Worm (Caenorhabditis elegans) whole organism, L4 larva: ENCODE measurements around the gene vang-1.

Source experiments
- R02D3.7 ChIP-seq: fragments of 150-350 bp; sonication (generic microtip); optimal IDR thresholded peaks from 3 replicates; lab custom pipeline; 2014; ENCODE audit warnings: missing biosample characterization, missing genetic modification characterization
- ama-1 ChIP-seq: fragments of 150-350 bp; optimal IDR thresholded peaks from 2 replicates; lab custom pipeline; 2014; ENCODE audit warnings: inconsistent platforms, mixed read lengths
- ces-1 ChIP-seq: fragments of 150-350 bp; sonication (generic microtip); optimal IDR thresholded peaks from 4 replicates; lab custom pipeline; 2014; ENCODE audit warnings: missing biosample characterization, missing genetic modification reagents, missing genetic modification characterization
- daf-19 ChIP-seq: fragments of 200-800 bp; sonication (Bioruptor generic); conservative IDR thresholded peaks from 2 replicates; pipeline ENCODE4 v1.3.6; 2022; ENCODE audit warnings: missing genetic modification characterization, missing compliant biosample characterization
- egl-27 ChIP-seq: sonication (generic microtip); optimal IDR thresholded peaks from 3 replicates; lab custom pipeline; 2017; ENCODE audit warnings: missing biosample characterization, missing genetic modification reagents, missing genetic modification characterization
- mdl-1 ChIP-seq, 2 experiments: fragments of 150-350 bp in 1 of 2; sonication (generic microtip) in 1 of 2; optimal IDR thresholded peaks; 2 replicates each; lab custom pipeline; 2014 to 2017; ENCODE audit warnings: missing biosample characterization in 2 of 2, missing genetic modification characterization in 2 of 2
- mes-2 ChIP-seq: sonication (generic microtip); optimal IDR thresholded peaks from 2 replicates; lab custom pipeline; 2016; ENCODE audit warnings: missing genotype, mild to moderate bottlenecking, missing genetic modification characterization, missing compliant biosample characterization; ENCODE audit not compliant: poor library complexity, severe bottlenecking
- nhr-11 ChIP-seq: fragments of 150-350 bp; optimal IDR thresholded peaks from 2 replicates; lab custom pipeline; 2014; ENCODE audit warnings: missing biosample characterization, missing genetic modification characterization
- snpc-4 ChIP-seq: fragments of 150-350 bp; optimal IDR thresholded peaks from 2 replicates; lab custom pipeline; 2014; ENCODE audit warnings: missing biosample characterization, missing genetic modification characterization
- ztf-11 ChIP-seq: fragments of 150-350 bp; optimal IDR thresholded peaks from 2 replicates; lab custom pipeline; 2014; ENCODE audit warnings: missing biosample characterization, missing genetic modification characterization

DNA sequence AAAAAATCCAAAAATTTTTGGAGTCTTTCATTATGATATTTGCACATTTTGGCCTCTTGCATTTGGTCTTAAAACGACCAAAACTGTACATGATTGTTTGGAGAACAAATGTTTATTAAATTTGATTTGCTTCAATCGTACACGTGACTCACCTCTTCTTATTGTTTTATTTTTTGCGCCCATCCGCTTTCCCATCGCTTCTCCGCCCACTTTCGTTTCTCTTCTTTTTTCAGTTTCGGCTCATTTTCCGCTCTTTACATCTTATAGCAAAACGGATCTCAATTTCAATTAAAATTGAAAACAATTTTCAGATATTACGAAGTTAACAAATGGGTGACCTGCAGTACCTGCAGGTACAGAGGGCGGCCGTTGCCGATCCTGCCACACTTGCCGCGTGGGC, 23.6 kb downstream of the vang-1 start, which contains the start of gene nmy-1:
- no peak for TF ChIP-seq ztf-11 (tag; lab: Kevin White, UChicago)
- TF ChIP-seq ama-1 = no peak
- no peak for TF ChIP-seq egl-27 (tag; lab: Kevin White, UChicago)
- no peak for TF ChIP-seq daf-19 (GFP tag; lab: Robert Waterston, UW)
- TF ChIP-seq nhr-11 (tag; lab: Kevin White, UChicago) = no peak
- no peak for TF ChIP-seq ces-1 (GFP tag; lab: Kevin White, UChicago)
- TF ChIP-seq R02D3.7 (tag; lab: Kevin White, UChicago) = no peak
- no peak for TF ChIP-seq mes-2 (tag; lab: Kevin White, UChicago)
- TF ChIP-seq mdl-1 (tag; optimal IDR thresholded peaks at IDR 0.05; lab: Kevin White, UChicago) = no peak
- TF ChIP-seq snpc-4 = no peak
